Worm (Caenorhabditis elegans): ENCODE measurements around the gene M03D4.3.

- TF ChIP-seq ztf-11 (tag; optimal IDR thresholded peaks at IDR 0.05) (no peak), unc-62 (GFP tag; optimal IDR thresholded peaks at IDR 0.05) (no peak)
Observed at ce11 chrIV:6155296-6155695, 43.1 kb upstream of the M03D4.3 start, which contains the start of gene C11D2.7.
